Fruit fly (Drosophila melanogaster) whole organism, pupa: Measurements from ENCODE around the gene tbrd-1.

Source experiments
- CG10348 ChIP-seq: fragments of 200-800 bp; sonication (Bioruptor generic); IDR thresholded peaks from 2 replicates; pipeline ENCODE4 v1.3.6; 2022; ENCODE audit warnings: missing biosample characterization, missing genetic modification characterization
- CG12605 ChIP-seq: fragments of 200-800 bp; sonication (Bioruptor generic); IDR thresholded peaks from 2 replicates; pipeline ENCODE4 v1.3.6; 2022; ENCODE audit warnings: missing biosample characterization, missing genetic modification characterization
- CG13204 ChIP-seq: fragments of 200-800 bp; sonication (Bioruptor generic); optimal IDR thresholded peaks from 2 replicates; lab custom pipeline; 2018; ENCODE audit warnings: missing biosample characterization, mild to moderate bottlenecking, missing genetic modification characterization, moderate library complexity
- CG14655 ChIP-seq: fragments of 200-800 bp; sonication (Bioruptor generic); optimal IDR thresholded peaks from 3 replicates; lab custom pipeline; 2017; ENCODE audit warnings: mild to moderate bottlenecking, missing biosample characterization, missing genetic modification reagents, missing genetic modification characterization
- CG15710 ChIP-seq: fragments of 200-800 bp; sonication (Bioruptor generic); optimal IDR thresholded peaks from 2 replicates; lab custom pipeline; 2018; ENCODE audit warnings: missing biosample characterization, mild to moderate bottlenecking, missing genetic modification characterization, moderate library complexity
- CG17806 ChIP-seq: fragments of 200-800 bp; sonication (Bioruptor generic); optimal IDR thresholded peaks from 2 replicates; lab custom pipeline; 2018; ENCODE audit warnings: missing biosample characterization, mild to moderate bottlenecking, missing genetic modification characterization, moderate library complexity
- CG32121 ChIP-seq: fragments of 200-800 bp; sonication (Bioruptor generic); IDR thresholded peaks from 2 replicates; pipeline ENCODE4 v1.3.6; 2022; ENCODE audit warnings: missing biosample characterization, missing genetic modification characterization
- CG34367 ChIP-seq: fragments of 200-800 bp; sonication (Bioruptor generic); optimal IDR thresholded peaks from 2 replicates; lab custom pipeline; 2018; ENCODE audit warnings: missing biosample characterization, mild to moderate bottlenecking, missing genetic modification characterization
- CG4496 ChIP-seq: fragments of 200-800 bp; sonication (Bioruptor generic); IDR thresholded peaks from 3 replicates; pipeline ENCODE4 v1.3.6; 2022; ENCODE audit warnings: missing biosample characterization, missing genetic modification characterization
- CG8159 ChIP-seq: fragments of 200-800 bp; sonication (Bioruptor generic); optimal IDR thresholded peaks from 3 replicates; lab custom pipeline; 2018; ENCODE audit warnings: missing biosample characterization, mild to moderate bottlenecking, missing genetic modification characterization, moderate library complexity
- CG8301 ChIP-seq: fragments of 200-800 bp; sonication (Bioruptor generic); optimal IDR thresholded peaks from 2 replicates; lab custom pipeline; 2018; ENCODE audit warnings: missing biosample characterization, mild to moderate bottlenecking, missing genetic modification characterization
- CG9948 ChIP-seq: fragments of 200-800 bp; sonication (Bioruptor generic); optimal IDR thresholded peaks from 2 replicates; lab custom pipeline; 2018; ENCODE audit warnings: missing biosample characterization, mild to moderate bottlenecking, missing genetic modification characterization, moderate library complexity
- D1 ChIP-seq: fragments of 200-800 bp; sonication (Bioruptor generic); optimal IDR thresholded peaks from 2 replicates; lab custom pipeline; 2018; ENCODE audit warnings: missing biosample characterization, mild to moderate bottlenecking, missing genetic modification characterization, moderate library complexity
- EcR ChIP-seq: fragments of 200-800 bp; sonication (Bioruptor generic); optimal IDR thresholded peaks from 3 replicates; lab custom pipeline; 2019; ENCODE audit warnings: missing biosample characterization, missing genetic modification characterization, mild to moderate bottlenecking, moderate library complexity, missing genetic modification reagents
- Ets98B ChIP-seq: fragments of 200-800 bp; sonication (Bioruptor generic); IDR thresholded peaks from 2 replicates; pipeline ENCODE4 v1.3.6; 2022; ENCODE audit warnings: missing biosample characterization, missing genetic modification characterization
- Pif1A ChIP-seq: fragments of 200-800 bp; sonication (Bioruptor generic); optimal IDR thresholded peaks from 3 replicates; lab custom pipeline; 2016; ENCODE audit warnings: missing biosample characterization, missing genetic modification characterization
- Pif1B ChIP-seq: fragments of 200-800 bp; sonication (Bioruptor generic); optimal IDR thresholded peaks from 3 replicates; lab custom pipeline; 2016; ENCODE audit warnings: missing biosample characterization, missing genetic modification characterization
- Snoo ChIP-seq: fragments of 200-800 bp; sonication (Bioruptor generic); optimal IDR thresholded peaks from 3 replicates; lab custom pipeline; 2017; ENCODE audit warnings: missing biosample characterization, mild to moderate bottlenecking, missing genetic modification characterization, inconsistent platforms
- fd96Ca ChIP-seq: fragments of 200-800 bp; sonication (Bioruptor generic); IDR thresholded peaks from 3 replicates; pipeline ENCODE4 v1.3.6; 2022; ENCODE audit warnings: missing biosample characterization, missing genetic modification characterization
- gl ChIP-seq: fragments of 200-800 bp; sonication (Bioruptor generic); optimal IDR thresholded peaks from 2 replicates; lab custom pipeline; 2018; ENCODE audit warnings: missing biosample characterization, mild to moderate bottlenecking, missing genetic modification characterization
- rn ChIP-seq: fragments of 200-800 bp; sonication (Bioruptor generic); IDR thresholded peaks from 2 replicates; pipeline ENCODE4 v1.3.6; 2022; ENCODE audit warnings: missing biosample characterization, missing genetic modification characterization

tbrd-1 gene

DNA sequence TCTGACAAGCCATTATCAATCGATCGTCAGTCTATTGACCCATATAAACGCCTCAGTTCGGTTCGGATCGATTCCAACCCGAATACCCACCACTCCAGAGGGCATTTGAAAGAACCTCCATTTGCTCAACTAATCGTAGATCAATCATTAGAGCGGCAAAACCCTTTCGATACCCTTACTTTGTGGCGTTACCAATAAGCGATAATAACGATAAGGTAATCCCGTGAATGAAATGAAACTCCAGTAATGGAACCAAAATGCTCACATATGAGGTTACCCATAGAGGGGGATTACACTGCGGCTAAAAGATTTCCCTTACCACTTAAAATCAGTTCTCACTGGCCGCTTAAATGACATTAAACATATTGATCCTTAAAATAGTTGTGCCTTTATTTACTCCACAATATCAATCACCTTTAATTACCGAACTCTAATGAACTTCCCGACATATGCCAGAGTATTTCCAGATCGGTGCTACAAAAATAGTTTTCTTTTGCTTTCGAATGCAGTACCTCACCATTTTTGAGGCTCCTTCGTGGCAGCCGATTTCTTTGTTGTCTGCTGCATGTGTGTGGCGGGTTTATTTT is 20.7 kb downstream of the tbrd-1 start:
- TF ChIP-seq D1 (tag; lab: Kevin White, UChicago) (no peak), CG9948 (tag; lab: Kevin White, UChicago) (peak; percentile 36), CG32121 (GFP tag; lab: Robert Waterston, UW) (0 out of 2 replicates have a peak, but pooled peaks have one; percentile 10), CG13204 (GFP tag; lab: Kevin White, UChicago) (no peak), CG17806 (tag; lab: Kevin White, UChicago) (peak; percentile 47), CG4496 (GFP tag; lab: Robert Waterston, UW) (no peak), Pif1A (peak; percentile 43), CG14655 (GFP tag; lab: Kevin White, UChicago) (peak; percentile 53), CG8159 (peak; percentile 44), Pif1B (GFP tag; lab: Kevin White, UChicago) (peak; percentile 30), CG34367 (tag; lab: Kevin White, UChicago) (peak; percentile 21), CG10348 (no peak), CG15710 (tag; lab: Kevin White, UChicago) (peak; percentile 24), CG8301 (tag; lab: Kevin White, UChicago) (peak; percentile 23), CG12605 (GFP tag; lab: Robert Waterston, UW) (no peak)

DNA sequence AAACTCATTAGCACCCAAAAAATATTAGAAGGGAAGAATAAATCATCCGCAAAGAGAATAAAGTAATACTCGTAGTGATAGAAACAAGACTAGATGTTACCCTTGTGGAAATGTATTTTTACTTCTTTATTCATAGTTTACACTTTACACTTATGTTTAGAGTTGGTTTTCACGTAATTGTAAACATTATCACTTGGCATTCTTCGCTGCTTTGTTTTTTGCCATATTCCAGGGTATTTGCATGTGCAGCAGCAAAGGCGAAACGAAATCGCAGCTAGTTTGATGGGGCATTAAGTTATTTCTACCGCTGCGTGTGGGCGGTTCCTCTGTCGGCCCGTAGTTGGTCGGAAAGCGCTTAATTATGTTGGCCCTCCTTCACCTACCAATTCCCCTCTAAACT is 21.6 kb downstream of the tbrd-1 start:
- no peak for TF ChIP-seq rn (GFP tag; lab: Robert Waterston, UW)
- TF ChIP-seq Snoo (tag; lab: Kevin White, UChicago) = no peak
- TF ChIP-seq CG8301 (tag; lab: Kevin White, UChicago) = no peak
- TF ChIP-seq CG14655 (GFP tag; lab: Kevin White, UChicago) = no peak
- no peak for TF ChIP-seq CG10348
- no peak; the same call in 2 of the 3 replicates for TF ChIP-seq fd96Ca
- no peak for TF ChIP-seq CG34367 (tag; lab: Kevin White, UChicago)
- 0 out of 2 replicates have a peak, but pooled peaks have one; percentile 11 for TF ChIP-seq CG32121 (GFP tag; lab: Robert Waterston, UW)
- TF ChIP-seq CG9948 (tag; lab: Kevin White, UChicago) = no peak
- no peak for TF ChIP-seq Pif1A
- TF ChIP-seq gl (tag; lab: Kevin White, UChicago) = no peak
- TF ChIP-seq Ets98B = 0 out of 2 replicates have a peak, but pooled peaks have one; percentile 8

DNA sequence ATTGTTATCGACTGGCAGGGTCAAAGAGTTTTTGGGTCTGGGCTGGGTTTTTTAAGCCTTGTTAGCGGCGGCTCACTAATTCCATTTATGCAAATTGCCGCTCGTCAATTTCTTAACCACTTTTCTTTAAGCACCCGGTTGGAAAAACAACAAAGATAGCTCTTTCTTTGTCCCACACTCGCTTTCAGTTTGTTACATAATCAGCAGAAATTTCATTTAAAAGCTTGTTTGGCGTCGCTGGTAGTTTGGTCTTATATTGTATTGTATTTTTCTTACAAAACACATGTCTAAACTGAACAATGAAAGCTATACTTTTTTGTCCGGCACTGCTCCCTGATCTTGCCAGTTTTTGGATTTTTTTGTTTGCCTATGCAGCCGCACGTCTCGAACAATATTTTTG is 23.4 kb downstream of the tbrd-1 start:
- TF ChIP-seq EcR (GFP tag; lab: Kevin White, UChicago) (no peak), CG12605 (GFP tag; lab: Robert Waterston, UW) (no peak), D1 (tag; lab: Kevin White, UChicago) (no peak), CG8301 (tag; lab: Kevin White, UChicago) (no peak), gl (tag; lab: Kevin White, UChicago) (no peak), CG8159 (no peak), CG14655 (GFP tag; lab: Kevin White, UChicago) (no peak), CG10348 (no peak), CG17806 (tag; lab: Kevin White, UChicago) (no peak), Snoo (tag; lab: Kevin White, UChicago) (no peak), CG4496 (GFP tag; lab: Robert Waterston, UW) (no peak), CG15710 (tag; lab: Kevin White, UChicago) (no peak), rn (GFP tag; lab: Robert Waterston, UW) (no peak), CG34367 (tag; lab: Kevin White, UChicago) (no peak), Ets98B (no peak), Pif1A (no peak), fd96Ca (no peak), CG9948 (tag; lab: Kevin White, UChicago) (no peak), CG32121 (GFP tag; lab: Robert Waterston, UW) (no peak)

DNA sequence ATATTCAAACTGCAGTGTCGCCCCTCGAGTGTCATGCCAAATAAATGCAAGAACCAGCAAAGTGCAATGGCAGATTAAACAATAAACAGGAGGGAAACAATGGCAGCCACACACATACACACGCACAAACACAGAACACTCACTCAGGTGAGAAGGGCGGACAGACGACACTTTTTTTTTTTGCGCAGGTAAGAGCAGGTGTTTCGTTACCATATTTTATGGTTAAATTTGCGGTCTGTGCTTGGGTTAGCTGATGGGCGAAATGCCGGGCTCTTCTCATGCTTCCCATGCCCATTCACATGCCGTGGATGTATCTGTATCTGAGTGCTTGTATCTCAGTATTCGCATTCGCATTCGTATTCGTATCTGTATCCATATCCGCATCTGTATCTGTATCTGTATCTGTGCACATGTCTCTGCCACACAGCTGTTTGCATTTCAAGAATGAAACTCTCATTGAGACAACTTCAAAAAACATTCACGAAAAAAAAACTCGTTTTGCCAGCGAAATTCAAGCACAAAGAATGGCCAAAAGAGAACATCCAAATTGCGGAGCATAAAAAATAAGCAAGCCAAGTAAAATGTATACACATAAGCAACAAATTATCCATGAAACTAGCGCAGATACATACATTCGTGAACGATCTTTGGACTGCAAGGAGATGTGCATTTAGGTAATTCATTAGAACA is 24.0 kb downstream of the tbrd-1 start:
- TF ChIP-seq EcR (GFP tag; lab: Kevin White, UChicago) (peak; percentile 71), D1 (tag; lab: Kevin White, UChicago) (no peak), Snoo (tag; lab: Kevin White, UChicago) (peak; percentile 13), CG32121 (GFP tag; lab: Robert Waterston, UW) (no peak)

DNA sequence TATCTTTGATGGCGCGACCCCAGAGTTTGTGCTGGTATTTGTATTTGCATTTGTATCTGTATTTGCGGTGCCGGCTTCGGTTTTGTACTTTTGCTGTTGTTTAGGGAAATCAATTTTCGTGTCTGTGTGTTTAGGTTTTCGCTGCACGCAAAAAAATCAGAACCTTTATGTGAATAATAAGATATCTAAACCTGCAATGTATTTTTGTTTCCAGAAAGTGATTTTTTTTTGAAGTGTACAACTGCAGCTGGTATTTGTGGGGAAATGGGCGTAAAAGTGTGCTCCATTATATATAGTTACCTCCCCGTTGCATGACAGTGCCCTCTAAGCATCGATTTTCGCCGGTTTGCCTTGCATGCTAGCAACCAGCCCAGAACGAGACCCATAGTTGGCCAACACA is 25.5 kb downstream of the tbrd-1 start:
- TF ChIP-seq CG34367 (tag; lab: Kevin White, UChicago) (no peak), CG15710 (tag; lab: Kevin White, UChicago) (no peak), gl (tag; lab: Kevin White, UChicago) (no peak), D1 (tag; lab: Kevin White, UChicago) (no peak), fd96Ca (peak; percentile 71; the same call in 1 of the 3 replicates), CG8159 (no peak), CG10348 (no peak), Pif1A (no peak), Snoo (tag; lab: Kevin White, UChicago) (no peak), CG32121 (GFP tag; lab: Robert Waterston, UW) (0 out of 2 replicates have a peak, but pooled peaks have one; percentile 41), Ets98B (0 out of 2 replicates have a peak, but pooled peaks have one; percentile 24), CG12605 (GFP tag; lab: Robert Waterston, UW) (no peak), CG9948 (tag; lab: Kevin White, UChicago) (no peak), CG4496 (GFP tag; lab: Robert Waterston, UW) (peak; percentile 49; the same call in 2 of the 3 replicates), EcR (GFP tag; lab: Kevin White, UChicago) (no peak), CG17806 (tag; lab: Kevin White, UChicago) (peak; percentile 1), CG14655 (GFP tag; lab: Kevin White, UChicago) (peak; percentile 49), Pif1B (GFP tag; lab: Kevin White, UChicago) (no peak), CG13204 (GFP tag; lab: Kevin White, UChicago) (no peak), rn (GFP tag; lab: Robert Waterston, UW) (no peak), CG8301 (tag; lab: Kevin White, UChicago) (peak; percentile 14)
